Worm (Caenorhabditis elegans) whole organism, L4 larva: ENCODE results near the gene chil-17.
A peak's percentile ranks its signal among the peaks of the same experiment; 100 is the strongest.

ENCODE experiments used
- Y48G9A.11 ChIP-seq: fragments of 200-800 bp; sonication (Bioruptor generic); IDR thresholded peaks from 2 replicates; pipeline ENCODE4 v1.3.6; 2022; ENCODE audit warnings: missing genetic modification reagents, missing genetic modification characterization, missing compliant biosample characterization
- hlh-11 ChIP-seq: fragments of 200-800 bp; sonication (Bioruptor generic); optimal IDR thresholded peaks from 2 replicates; lab custom pipeline; 2018; ENCODE audit warnings: mild to moderate bottlenecking, missing genetic modification characterization, missing compliant biosample characterization
- jun-1 ChIP-seq: fragments of 150-350 bp; optimal IDR thresholded peaks from 2 replicates; lab custom pipeline; 2014; ENCODE audit warnings: missing biosample characterization, missing genetic modification reagents, missing genetic modification characterization
- lin-13 ChIP-seq: fragments of 150-350 bp; optimal IDR thresholded peaks from 2 replicates; lab custom pipeline; 2014; ENCODE audit warnings: missing biosample characterization, missing genetic modification reagents, missing genetic modification characterization
- lin-39 ChIP-seq: fragments of 150-350 bp; optimal IDR thresholded peaks from 2 replicates; lab custom pipeline; 2014; ENCODE audit warnings: missing biosample characterization, missing genetic modification reagents, missing genetic modification characterization
- madf-5 ChIP-seq, 2 experiments: fragments of 200-800 bp; sonication (Bioruptor generic); IDR thresholded peaks; 2 replicates each; pipeline ENCODE4 v1.3.6; 2022; ENCODE audit warnings: missing compliant biosample characterization in 2 of 2, missing genetic modification characterization in 2 of 2
- nhr-10 ChIP-seq: fragments of 150-350 bp; optimal IDR thresholded peaks from 2 replicates; lab custom pipeline; 2014; ENCODE audit warnings: missing biosample characterization, missing genetic modification characterization
- nhr-76 ChIP-seq: fragments of 150-350 bp; optimal IDR thresholded peaks from 2 replicates; lab custom pipeline; 2014; ENCODE audit warnings: missing biosample characterization, missing genetic modification characterization
- snpc-4 ChIP-seq: fragments of 150-350 bp; optimal IDR thresholded peaks from 2 replicates; lab custom pipeline; 2014; ENCODE audit warnings: missing biosample characterization, missing genetic modification characterization

- TF ChIP-seq snpc-4 (tag; lab: Kevin White, UChicago) (no peak), lin-39 (tag; lab: Kevin White, UChicago) (no peak), lin-13 (GFP tag; lab: Kevin White, UChicago) (no peak), jun-1 (tag; lab: Kevin White, UChicago) (no peak), madf-5 (GFP tag; IDR thresholded peaks at IDR 0.05; lab: Robert Waterston, UW) (no peak), nhr-76 (tag; lab: Kevin White, UChicago) (no peak), nhr-10 (no peak), hlh-11 (tag; lab: Kevin White, UChicago) (peak; percentile 30), Y48G9A.11 (GFP tag; lab: Robert Waterston, UW) (no peak)
Observed at ce11 chrII:9483342-9483741, 43.4 kb upstream of the chil-17 start.
